Fruit fly (Drosophila melanogaster): ENCODE measurements around the gene dysc.

DNA sequence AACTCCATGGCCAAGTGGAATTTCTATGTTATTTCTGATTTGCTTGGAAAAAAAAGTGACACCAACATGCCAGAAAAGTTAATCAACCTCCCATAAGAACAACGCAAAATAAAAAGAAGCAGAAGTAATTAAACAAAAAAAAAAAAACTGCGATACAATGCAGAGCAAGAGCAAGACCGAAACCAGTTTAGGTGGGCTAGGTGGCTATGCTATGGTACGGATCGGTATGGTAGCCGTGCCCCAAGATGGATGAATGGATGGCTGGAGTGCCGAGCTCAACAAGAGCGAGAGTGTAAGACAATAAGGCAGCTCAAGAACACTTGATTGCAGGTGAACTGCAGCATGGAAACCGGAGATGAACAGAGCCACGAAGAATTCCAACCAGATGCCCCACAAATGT lies 33.7 kb upstream of the dysc start:
- no peak for TF ChIP-seq Pif1A (GFP tag; optimal IDR thresholded peaks at IDR 0.05)
- no peak for TF ChIP-seq Snoo (tag; optimal IDR thresholded peaks at IDR 0.05)
- no peak for TF ChIP-seq rn (GFP tag; IDR thresholded peaks at IDR 0.05)
- TF ChIP-seq CG4496 (GFP tag; IDR thresholded peaks at IDR 0.05), result peak; percentile 45; the same call in 1 of the 3 replicates
- no peak for TF ChIP-seq CG14655 (GFP tag; optimal IDR thresholded peaks at IDR 0.05)
- peak; percentile 22 for TF ChIP-seq gl (tag; optimal IDR thresholded peaks at IDR 0.05)
- TF ChIP-seq D1 (tag; optimal IDR thresholded peaks at IDR 0.05), result no peak
- TF ChIP-seq CG32121 (GFP tag; IDR thresholded peaks at IDR 0.05), result peak; percentile 33
- peak; percentile 70; the same call in 1 of the 2 replicates for TF ChIP-seq CG12605 (GFP tag; IDR thresholded peaks at IDR 0.05)
- TF ChIP-seq CG9948 (tag; optimal IDR thresholded peaks at IDR 0.05), result no peak
- no peak for TF ChIP-seq EcR (GFP tag; optimal IDR thresholded peaks at IDR 0.05)

Measured in whole organism, pupa.